Fruit fly (Drosophila melanogaster): ENCODE results near the gene CG14421.

- TF ChIP-seq CTCF (optimal IDR thresholded peaks at IDR 0.05) (no peak), CG8478 (optimal IDR thresholded peaks at IDR 0.05) (no peak)
Observed at dm6 chrX:2912581-2912980, 28.6 kb upstream of the CG14421 start.
